Worm (Caenorhabditis elegans) whole organism, L2 larva: ENCODE data around the gene srw-56.

Source experiments
- C34F6.9 ChIP-seq: fragments of 150-350 bp; optimal IDR thresholded peaks from 2 replicates; lab custom pipeline; 2014; ENCODE audit warnings: missing biosample characterization, missing genetic modification characterization
- F13H6.1 ChIP-seq: sonication (generic microtip); optimal IDR thresholded peaks from 2 replicates; lab custom pipeline; 2016; ENCODE audit warnings: missing genetic modification characterization, missing compliant biosample characterization
- Y55F3AM.14 ChIP-seq: fragments of 200-800 bp; sonication (Bioruptor generic); optimal IDR thresholded peaks from 2 replicates; lab custom pipeline; 2018; ENCODE audit warnings: mild to moderate bottlenecking, missing genetic modification characterization, missing compliant biosample characterization
- ZK546.5 ChIP-seq: sonication (generic microtip); optimal IDR thresholded peaks from 2 replicates; lab custom pipeline; 2017; ENCODE audit warnings: missing biosample characterization, missing genetic modification characterization
- alr-1 ChIP-seq: fragments of 150-350 bp; optimal IDR thresholded peaks from 2 replicates; lab custom pipeline; 2014; ENCODE audit warnings: missing biosample characterization, missing genetic modification characterization
- aly-2 ChIP-seq: fragments of 150-350 bp; optimal IDR thresholded peaks from 2 replicates; lab custom pipeline; 2014; ENCODE audit warnings: missing biosample characterization, missing genetic modification characterization
- ama-1 ChIP-seq: fragments of 150-350 bp; optimal IDR thresholded peaks from 2 replicates; lab custom pipeline; 2018; ENCODE audit warnings: inconsistent platforms
- ceh-82 ChIP-seq: fragments of 150-350 bp; optimal IDR thresholded peaks from 2 replicates; lab custom pipeline; 2014; ENCODE audit warnings: missing biosample characterization, missing genetic modification characterization
- crh-2 ChIP-seq: sonication (generic microtip); optimal IDR thresholded peaks from 2 replicates; lab custom pipeline; 2017; ENCODE audit warnings: missing biosample characterization, missing genetic modification characterization
- dmd-4 ChIP-seq: sonication (generic microtip); optimal IDR thresholded peaks from 2 replicates; lab custom pipeline; 2017; ENCODE audit warnings: missing biosample characterization, missing genetic modification characterization
- egl-27 ChIP-seq: sonication (generic microtip); optimal IDR thresholded peaks from 3 replicates; lab custom pipeline; 2017; ENCODE audit warnings: missing biosample characterization, missing genetic modification reagents, missing genetic modification characterization
- elt-1 ChIP-seq: fragments of 150-350 bp; optimal IDR thresholded peaks from 2 replicates; lab custom pipeline; 2014; ENCODE audit warnings: missing biosample characterization, missing genetic modification characterization
- fos-1 ChIP-seq: fragments of 150-350 bp; optimal IDR thresholded peaks from 2 replicates; lab custom pipeline; 2014; ENCODE audit warnings: missing biosample characterization, missing genetic modification characterization
- lin-11 ChIP-seq: fragments of 150-350 bp; sonication (generic microtip); optimal IDR thresholded peaks from 2 replicates; lab custom pipeline; 2014; ENCODE audit warnings: missing biosample characterization, missing genetic modification characterization, inconsistent platforms, mixed read lengths
- lin-13 ChIP-seq: fragments of 150-350 bp; optimal IDR thresholded peaks from 2 replicates; lab custom pipeline; 2014; ENCODE audit warnings: missing biosample characterization, missing genetic modification reagents, missing genetic modification characterization
- lin-39 ChIP-seq: fragments of 150-350 bp; optimal IDR thresholded peaks from 2 replicates; lab custom pipeline; 2014; ENCODE audit warnings: missing biosample characterization, missing genetic modification reagents, missing genetic modification characterization
- mbf-1 ChIP-seq: sonication (generic microtip); optimal IDR thresholded peaks from 2 replicates; lab custom pipeline; 2017; ENCODE audit warnings: missing biosample characterization, missing genetic modification characterization
- mdl-1 ChIP-seq, 2 experiments: fragments of 150-350 bp in 1 of 2; sonication (generic microtip) in 1 of 2; optimal IDR thresholded peaks; 2 replicates each; lab custom pipeline; 2017; ENCODE audit warnings: missing biosample characterization in 2 of 2, missing genetic modification characterization in 2 of 2
- nhr-11 ChIP-seq: fragments of 150-350 bp; optimal IDR thresholded peaks from 2 replicates; lab custom pipeline; 2014; ENCODE audit warnings: missing biosample characterization, missing genetic modification characterization
- nhr-12 ChIP-seq: fragments of 150-350 bp; optimal IDR thresholded peaks from 2 replicates; lab custom pipeline; 2014; ENCODE audit warnings: missing biosample characterization, missing genetic modification characterization
- nhr-129 ChIP-seq: fragments of 150-350 bp; optimal IDR thresholded peaks from 2 replicates; lab custom pipeline; 2014; ENCODE audit warnings: missing biosample characterization, missing genetic modification characterization
- nhr-21 ChIP-seq: fragments of 150-350 bp; optimal IDR thresholded peaks from 2 replicates; lab custom pipeline; 2014; ENCODE audit warnings: missing biosample characterization, missing genetic modification characterization
- nhr-23 ChIP-seq: fragments of 150-350 bp; optimal IDR thresholded peaks from 2 replicates; lab custom pipeline; 2014; ENCODE audit warnings: missing biosample characterization, missing genetic modification reagents, missing genetic modification characterization
- nhr-25 ChIP-seq: fragments of 150-350 bp; sonication (generic microtip); optimal IDR thresholded peaks from 3 replicates; lab custom pipeline; 2014; ENCODE audit warnings: missing biosample characterization, missing genetic modification characterization
- nhr-6 ChIP-seq: fragments of 150-350 bp; optimal IDR thresholded peaks from 2 replicates; lab custom pipeline; 2014; ENCODE audit warnings: missing biosample characterization, missing genetic modification characterization
- nhr-77 ChIP-seq: fragments of 150-350 bp; optimal IDR thresholded peaks from 2 replicates; lab custom pipeline; 2014; ENCODE audit warnings: missing biosample characterization, missing genetic modification characterization
- peb-1 ChIP-seq: fragments of 150-350 bp; optimal IDR thresholded peaks from 2 replicates; lab custom pipeline; 2014; ENCODE audit warnings: missing biosample characterization, missing genetic modification characterization
- sem-4 ChIP-seq: fragments of 150-350 bp; optimal IDR thresholded peaks from 2 replicates; lab custom pipeline; 2014; ENCODE audit warnings: missing biosample characterization, missing genetic modification reagents, missing genetic modification characterization
- sma-3 ChIP-seq: sonication (generic microtip); optimal IDR thresholded peaks from 2 replicates; lab custom pipeline; 2016; ENCODE audit warnings: missing genetic modification reagents, missing genetic modification characterization, missing compliant biosample characterization
- sma-9 ChIP-seq, 2 experiments: fragments of 150-350 bp in 1 of 2; sonication (generic microtip) in 1 of 2; optimal IDR thresholded peaks; 2 replicates each; lab custom pipeline; 2014 to 2016; ENCODE audit warnings: missing genetic modification characterization in 2 of 2, mild to moderate bottlenecking in 1 of 2, missing biosample characterization in 1 of 2, missing compliant biosample characterization in 1 of 2, missing genetic modification reagents in 1 of 2, moderate library complexity in 1 of 2
- snpc-4 ChIP-seq: fragments of 150-350 bp; optimal IDR thresholded peaks from 2 replicates; lab custom pipeline; 2014; ENCODE audit warnings: missing biosample characterization, missing genetic modification characterization
- unc-39 ChIP-seq: fragments of 150-350 bp; optimal IDR thresholded peaks from 2 replicates; lab custom pipeline; 2014; ENCODE audit warnings: missing biosample characterization, missing genetic modification characterization
- unc-55 ChIP-seq: fragments of 150-350 bp; sonication (generic microtip); optimal IDR thresholded peaks from 3 replicates; lab custom pipeline; 2014; ENCODE audit warnings: missing biosample characterization, missing genetic modification reagents, missing genetic modification characterization

srw-56 gene

DNA sequence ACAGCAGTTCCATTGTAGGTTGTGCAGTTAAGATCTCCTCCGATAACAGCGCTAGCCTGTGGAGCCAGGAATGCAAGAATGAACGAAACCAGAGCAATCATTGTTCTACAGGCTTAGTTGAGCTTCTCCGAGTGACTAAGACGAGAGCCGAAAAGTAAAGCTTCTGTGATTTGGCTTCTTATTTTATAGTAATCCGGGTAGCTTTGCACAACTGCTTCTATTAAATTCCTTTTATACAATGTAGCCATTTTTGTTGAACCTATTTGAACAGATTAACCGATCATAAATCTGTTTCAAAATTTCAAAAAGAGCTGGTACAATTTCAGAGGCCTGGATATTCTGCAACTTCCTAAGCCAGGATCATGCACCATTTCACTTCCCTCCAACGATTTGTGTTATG, 35.2 kb downstream of the srw-56 start, which contains the start of gene F35E8.9:
Gene F35E8.9, minus strand, starts transcription at position 101 of the 400 bp plus-strand sequence.
- TF ChIP-seq nhr-21 (tag; lab: Kevin White, UChicago) (no peak), peb-1 (tag; lab: Kevin White, UChicago) (no peak), sem-4 (no peak), sma-3 (GFP tag; lab: Kevin White, UChicago) (no peak), nhr-25 (tag; lab: Kevin White, UChicago) (no peak), alr-1 (tag; lab: Kevin White, UChicago) (no peak), ama-1 (lab: Kevin White, UChicago) (no peak), dmd-4 (no peak), nhr-77 (tag; lab: Kevin White, UChicago) (no peak)

DNA sequence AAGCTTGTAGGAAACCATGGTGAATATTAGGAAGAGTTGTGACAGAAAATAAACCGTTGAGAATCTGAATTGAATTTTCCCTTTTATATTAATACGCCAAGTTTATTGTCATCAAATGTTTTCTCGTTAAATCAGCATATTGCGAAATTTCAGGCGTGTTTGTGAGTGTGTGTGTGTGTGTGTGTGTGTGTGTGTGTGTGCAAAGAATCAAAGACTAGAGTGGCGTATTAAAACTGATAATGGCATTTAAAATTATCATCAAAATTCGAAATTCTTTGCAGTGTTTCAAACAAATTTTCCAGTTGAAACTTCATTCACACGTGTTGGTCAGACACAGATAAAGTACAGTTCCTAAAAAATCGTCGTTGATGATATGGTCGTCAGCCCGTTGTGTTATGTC, 36.7 kb downstream of the srw-56 start, which contains the start of gene gst-38:
Gene gst-38, minus strand, starts transcription at position 152 of the 400 bp plus-strand sequence.
- TF ChIP-seq sma-9 (GFP tag; optimal IDR thresholded peaks at IDR 0.05; lab: Kevin White, UChicago) = peak; percentile 57
- no peak for TF ChIP-seq sma-9 (tag; optimal IDR thresholded peaks at IDR 0.05; lab: Kevin White, UChicago)
- no peak for TF ChIP-seq C34F6.9 (tag; lab: Kevin White, UChicago)
- TF ChIP-seq crh-2 (tag; lab: Kevin White, UChicago) = peak; percentile 30
- TF ChIP-seq fos-1 = peak; percentile 63

DNA sequence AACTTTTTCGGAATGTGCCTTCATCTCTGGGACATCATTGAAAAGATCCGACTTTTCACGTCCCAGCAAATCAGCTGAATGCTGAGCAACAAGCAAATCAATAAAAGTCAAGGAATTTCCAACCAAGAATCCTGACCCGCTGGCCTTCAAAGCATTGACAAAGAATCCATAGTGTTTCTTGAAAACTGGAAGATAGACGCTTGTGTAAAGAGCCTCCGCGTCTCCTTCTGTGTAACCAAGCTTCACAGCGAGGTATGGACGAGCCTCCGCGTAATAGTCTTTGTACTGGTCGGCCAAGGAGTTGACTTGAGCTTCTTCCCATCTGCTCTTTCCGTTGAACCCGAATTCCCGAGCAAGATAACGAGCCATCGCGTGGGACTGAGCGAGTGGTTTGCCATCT, 37.4 kb downstream of the srw-56 start:
- no peak for TF ChIP-seq alr-1 (tag; lab: Kevin White, UChicago)
- no peak for TF ChIP-seq lin-39 (tag; lab: Kevin White, UChicago)
- TF ChIP-seq nhr-129 (tag; lab: Kevin White, UChicago) = no peak
- TF ChIP-seq elt-1 (tag; lab: Kevin White, UChicago) = no peak
- TF ChIP-seq sma-9 (GFP tag; optimal IDR thresholded peaks at IDR 0.05; lab: Kevin White, UChicago) = no peak
- no peak for TF ChIP-seq sma-9 (tag; optimal IDR thresholded peaks at IDR 0.05; lab: Kevin White, UChicago)
- no peak for TF ChIP-seq nhr-77 (tag; lab: Kevin White, UChicago)
- no peak for TF ChIP-seq Y55F3AM.14 (GFP tag; lab: Kevin White, UChicago)
- TF ChIP-seq aly-2 (tag; lab: Kevin White, UChicago) = no peak
- no peak for TF ChIP-seq dmd-4
- TF ChIP-seq lin-11 (tag; lab: Kevin White, UChicago) = no peak
- TF ChIP-seq ceh-82 (tag; lab: Kevin White, UChicago) = no peak
- TF ChIP-seq lin-13 (GFP tag; lab: Kevin White, UChicago) = no peak
- no peak for TF ChIP-seq egl-27

DNA sequence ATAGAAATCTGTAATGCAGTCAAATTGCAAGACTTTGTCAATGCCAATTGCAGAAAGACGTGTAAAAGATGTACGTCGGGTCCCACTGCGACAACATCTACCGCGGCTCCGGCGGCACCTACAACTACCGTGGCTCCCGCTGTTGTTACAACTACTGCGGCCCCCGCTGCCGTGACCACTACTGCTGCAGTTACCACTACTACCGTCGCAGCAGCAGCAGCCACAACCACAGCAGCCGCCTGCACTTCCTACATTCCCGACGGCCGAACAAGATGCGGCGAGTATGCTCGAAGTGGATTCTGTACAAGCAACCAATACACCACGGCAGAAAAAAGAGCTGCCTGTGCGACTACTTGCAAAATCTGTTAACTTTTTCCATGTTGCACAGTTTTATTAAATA, 37.9 kb downstream of the srw-56 start:
- TF ChIP-seq ceh-82 (tag; lab: Kevin White, UChicago) = no peak
- TF ChIP-seq unc-39 (tag; lab: Kevin White, UChicago) = no peak
- no peak for TF ChIP-seq mbf-1
- no peak for TF ChIP-seq nhr-6 (tag; lab: Kevin White, UChicago)
- no peak for TF ChIP-seq sem-4
- no peak for TF ChIP-seq nhr-11
- no peak for TF ChIP-seq snpc-4 (tag; lab: Kevin White, UChicago)
- no peak for TF ChIP-seq nhr-77 (tag; lab: Kevin White, UChicago)
- no peak for TF ChIP-seq nhr-23 (tag; lab: Kevin White, UChicago)
- TF ChIP-seq sma-9 (GFP tag; optimal IDR thresholded peaks at IDR 0.05; lab: Kevin White, UChicago) = no peak
- no peak for TF ChIP-seq sma-9 (tag; optimal IDR thresholded peaks at IDR 0.05; lab: Kevin White, UChicago)
- no peak for TF ChIP-seq Y55F3AM.14 (GFP tag; lab: Kevin White, UChicago)
- no peak for TF ChIP-seq F13H6.1 (tag; lab: Kevin White, UChicago)

DNA sequence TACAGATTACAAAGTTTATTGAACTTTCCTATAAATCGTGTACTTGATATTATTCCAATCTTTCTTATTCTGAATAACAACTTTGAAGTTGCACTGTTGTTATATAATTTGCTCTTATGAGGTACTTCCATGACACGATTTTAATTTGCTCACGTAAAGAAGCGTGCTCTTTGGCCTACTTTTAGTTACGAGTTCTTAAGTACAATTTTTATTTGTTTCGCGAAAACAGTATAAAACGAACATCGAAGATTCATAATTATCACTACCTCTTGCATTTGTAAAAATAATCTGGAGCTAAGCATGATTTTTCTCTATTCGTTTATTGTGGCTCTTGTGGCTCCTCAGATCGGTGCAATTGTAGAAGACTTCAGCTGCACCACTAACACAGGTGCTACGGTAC, 38.9 kb downstream of the srw-56 start, which contains the start of gene F35E8.7:
Gene F35E8.7, plus strand, starts transcription at position 301 of the 400 bp plus-strand sequence.
- TF ChIP-seq peb-1 (tag; lab: Kevin White, UChicago) (no peak), nhr-21 (tag; lab: Kevin White, UChicago) (no peak), unc-55 (GFP tag; lab: Kevin White, UChicago) (no peak), snpc-4 (tag; lab: Kevin White, UChicago) (no peak), ceh-82 (tag; lab: Kevin White, UChicago) (no peak), ZK546.5 (tag; lab: Kevin White, UChicago) (no peak), ama-1 (lab: Kevin White, UChicago) (no peak), nhr-6 (tag; lab: Kevin White, UChicago) (no peak)

DNA sequence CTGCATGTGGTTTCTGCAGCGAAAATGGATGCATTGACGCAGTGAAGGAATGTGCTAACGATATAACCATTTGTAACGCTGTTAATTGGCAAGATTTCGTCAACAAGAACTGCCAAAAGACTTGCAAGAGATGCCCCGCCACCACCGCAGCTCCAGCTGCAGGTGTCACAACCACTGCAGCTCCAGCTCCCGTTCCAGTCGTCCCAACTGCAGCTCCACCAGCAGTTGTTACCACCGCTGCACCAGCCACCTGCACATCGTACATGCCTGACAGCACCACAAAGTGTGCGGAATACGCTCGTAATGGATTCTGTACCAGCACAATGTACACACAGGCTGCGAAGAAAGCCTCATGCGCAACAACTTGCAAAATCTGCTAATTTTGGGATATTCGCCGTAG, 40.0 kb downstream of the srw-56 start:
- TF ChIP-seq nhr-12 (no peak), ceh-82 (tag; lab: Kevin White, UChicago) (no peak), peb-1 (tag; lab: Kevin White, UChicago) (no peak), mdl-1 (tag; optimal IDR thresholded peaks at IDR 0.05; lab: Kevin White, UChicago) (no peak), sma-3 (GFP tag; lab: Kevin White, UChicago) (no peak), ZK546.5 (tag; lab: Kevin White, UChicago) (no peak), egl-27 (no peak)
